Worm (Caenorhabditis elegans) whole organism, late embryonic: ENCODE data around the gene F21G4.6.

Experiments used
- elt-4 ChIP-seq: sonication (generic microtip); optimal IDR thresholded peaks from 2 replicates; lab custom pipeline; 2016; ENCODE audit warnings: missing genetic modification characterization, missing compliant biosample characterization
- fkh-10 ChIP-seq: fragments of 150-350 bp; optimal IDR thresholded peaks from 2 replicates; lab custom pipeline; 2014; ENCODE audit warnings: missing biosample characterization, missing genetic modification reagents, missing genetic modification characterization
- nfya-1 ChIP-seq: sonication (generic microtip); optimal IDR thresholded peaks from 2 replicates; lab custom pipeline; 2017; ENCODE audit warnings: missing genetic modification characterization, mild to moderate bottlenecking, missing compliant biosample characterization, antibody characterized with exemption, moderate library complexity
- nhr-232 ChIP-seq: sonication (generic microtip); optimal IDR thresholded peaks from 2 replicates; lab custom pipeline; 2016; ENCODE audit warnings: missing genetic modification characterization, missing compliant biosample characterization
- odd-2 ChIP-seq: sonication (generic microtip); optimal IDR thresholded peaks from 2 replicates; lab custom pipeline; 2017; ENCODE audit warnings: antibody characterized with exemption, mild to moderate bottlenecking, missing genetic modification characterization, missing compliant biosample characterization
- pag-3 ChIP-seq: sonication (generic microtip); optimal IDR thresholded peaks from 2 replicates; lab custom pipeline; 2016; ENCODE audit warnings: missing compliant biosample characterization, missing genetic modification characterization, borderline replicate concordance
- pha-4 ChIP-seq: fragments of 150-350 bp; optimal IDR thresholded peaks from 2 replicates; lab custom pipeline; 2018; ENCODE audit warnings: missing biosample characterization, missing genetic modification reagents, missing genetic modification characterization
- sdc-2 ChIP-seq: sonication (generic microtip); optimal IDR thresholded peaks from 2 replicates; lab custom pipeline; 2016; ENCODE audit warnings: missing genotype, missing genetic modification characterization, missing compliant biosample characterization
- tbx-7 ChIP-seq: sonication (generic microtip); optimal IDR thresholded peaks from 2 replicates; lab custom pipeline; 2016; ENCODE audit warnings: missing genotype, missing genetic modification characterization, missing compliant biosample characterization
- unc-3 ChIP-seq, 2 experiments: fragments of 200-800 bp in 1 of 2; sonication (Bioruptor generic) in 1 of 2; sonication (generic microtip) in 1 of 2; conservative IDR thresholded peaks in 1 of 2; optimal IDR thresholded peaks in 1 of 2; 2 replicates each; pipeline versions ENCODE4 v1.3.6 to Lab custom; 2016 to 2022; ENCODE audit warnings: missing compliant biosample characterization in 2 of 2, missing genetic modification characterization in 2 of 2, missing genetic modification reagents in 1 of 2

- no peak for TF ChIP-seq fkh-10 (GFP tag; lab: Kevin White, UChicago)
- no peak for TF ChIP-seq pha-4
- no peak for TF ChIP-seq pag-3 (tag; lab: Kevin White, UChicago)
- no peak for TF ChIP-seq odd-2
- no peak for TF ChIP-seq unc-3 (GFP tag; conservative IDR thresholded peaks at IDR 0.05; lab: Robert Waterston, UW)
- TF ChIP-seq unc-3 (tag; optimal IDR thresholded peaks at IDR 0.05; lab: Kevin White, UChicago), result no peak
- TF ChIP-seq nfya-1 (tag; lab: Kevin White, UChicago), result no peak
- TF ChIP-seq tbx-7, result no peak
- TF ChIP-seq sdc-2 (tag; lab: Kevin White, UChicago), result no peak
- TF ChIP-seq nhr-232 (tag; lab: Kevin White, UChicago), result no peak
- no peak for TF ChIP-seq elt-4 (tag; lab: Kevin White, UChicago)
Observed at ce11 chrX:9866355-9866754, 50.9 kb downstream of the F21G4.6 start, which contains the start of gene R07B1.6.
